Fruit fly (Drosophila melanogaster) whole organism, embryonic: ENCODE measurements around the gene CCT7.

ENCODE experiments used
- Adf1 ChIP-seq: fragments of 200-800 bp; sonication (Bioruptor generic); IDR thresholded peaks from 2 replicates; pipeline ENCODE4 v1.3.6; 2022; ENCODE audit warnings: missing biosample characterization, missing genetic modification characterization
- CG11093 ChIP-seq: fragments of 200-800 bp; sonication (Bioruptor generic); IDR thresholded peaks from 3 replicates; pipeline ENCODE4 v1.3.6; 2022; ENCODE audit warnings: missing biosample characterization, missing genetic modification characterization
- CG11696 ChIP-seq: fragments of 200-800 bp; sonication (Bioruptor generic); IDR thresholded peaks from 2 replicates; pipeline ENCODE4 v1.3.6; 2022; ENCODE audit warnings: missing biosample characterization, missing genetic modification characterization
- CG12071 ChIP-seq: fragments of 200-800 bp; sonication (Bioruptor generic); optimal IDR thresholded peaks from 3 replicates; lab custom pipeline; 2018; ENCODE audit warnings: missing biosample characterization, mild to moderate bottlenecking, missing genetic modification characterization
- CG12299 ChIP-seq: fragments of 200-800 bp; sonication (Bioruptor generic); optimal IDR thresholded peaks from 2 replicates; lab custom pipeline; 2018; ENCODE audit warnings: missing biosample characterization, mild to moderate bottlenecking, missing genetic modification characterization
- CG13624 ChIP-seq: fragments of 200-800 bp; sonication (Bioruptor generic); optimal IDR thresholded peaks from 2 replicates; lab custom pipeline; 2016; ENCODE audit warnings: missing biosample characterization, missing genetic modification characterization
- CG13894 ChIP-seq: fragments of 200-800 bp; sonication (Bioruptor generic); optimal IDR thresholded peaks from 3 replicates; lab custom pipeline; 2018; ENCODE audit warnings: missing biosample characterization, mild to moderate bottlenecking, missing genetic modification characterization, moderate library complexity
- CG16815 ChIP-seq: fragments of 200-800 bp; sonication (Bioruptor generic); optimal IDR thresholded peaks from 3 replicates; lab custom pipeline; 2017; ENCODE audit warnings: missing biosample characterization, mild to moderate bottlenecking, missing genetic modification characterization
- CG17829 ChIP-seq: fragments of 200-800 bp; optimal IDR thresholded peaks from 2 replicates; lab custom pipeline; 2019; ENCODE audit warnings: missing biosample characterization, mild to moderate bottlenecking, missing genetic modification characterization, moderate library complexity
- CG17912 ChIP-seq: fragments of 200-800 bp; sonication (Bioruptor generic); optimal IDR thresholded peaks from 2 replicates; lab custom pipeline; 2018; ENCODE audit warnings: missing biosample characterization, mild to moderate bottlenecking, missing genetic modification characterization
- CG1792 ChIP-seq: fragments of 200-800 bp; sonication (Bioruptor generic); optimal IDR thresholded peaks from 2 replicates; lab custom pipeline; 2016; ENCODE audit warnings: missing biosample characterization, missing genetic modification characterization
- CG18262 ChIP-seq: fragments of 200-800 bp; optimal IDR thresholded peaks from 3 replicates; lab custom pipeline; 2019; ENCODE audit warnings: missing biosample characterization, mild to moderate bottlenecking, missing genetic modification characterization, moderate library complexity
- CG1832 ChIP-seq: fragments of 200-800 bp; sonication (Bioruptor generic); optimal IDR thresholded peaks from 2 replicates; lab custom pipeline; 2017; ENCODE audit warnings: missing biosample characterization, mild to moderate bottlenecking, missing genetic modification characterization, inconsistent platforms
- CG18476 ChIP-seq: fragments of 200-800 bp; sonication (Bioruptor generic); optimal IDR thresholded peaks from 2 replicates; lab custom pipeline; 2016; ENCODE audit warnings: missing biosample characterization, mild to moderate bottlenecking, missing genetic modification characterization
- CG2116 ChIP-seq: fragments of 200-800 bp; sonication (Bioruptor generic); optimal IDR thresholded peaks from 3 replicates; lab custom pipeline; 2018; ENCODE audit warnings: missing biosample characterization, mild to moderate bottlenecking, missing genetic modification characterization
- CG2129 ChIP-seq: fragments of 200-800 bp; sonication (Bioruptor generic); IDR thresholded peaks from 2 replicates; pipeline ENCODE4 v1.3.6; 2022; ENCODE audit warnings: missing biosample characterization, missing genetic modification characterization; ENCODE audit not compliant: partially characterized antibody
- CG4328 ChIP-seq: fragments of 200-800 bp; sonication (Bioruptor generic); optimal IDR thresholded peaks from 3 replicates; lab custom pipeline; 2017; ENCODE audit warnings: missing biosample characterization, missing genetic modification reagents, missing genetic modification characterization
- CG4820 ChIP-seq: fragments of 200-800 bp; sonication (Bioruptor generic); optimal IDR thresholded peaks from 3 replicates; lab custom pipeline; 2016; ENCODE audit warnings: missing biosample characterization, missing genetic modification characterization
- CG6654 ChIP-seq: fragments of 200-800 bp; sonication (Bioruptor generic); optimal IDR thresholded peaks from 2 replicates; lab custom pipeline; 2017; ENCODE audit warnings: missing biosample characterization, mild to moderate bottlenecking, missing genetic modification characterization
- CG6689 ChIP-seq: fragments of 200-800 bp; sonication (Bioruptor generic); IDR thresholded peaks from 2 replicates; pipeline ENCODE4 v1.3.6; 2022; ENCODE audit warnings: missing biosample characterization, missing genetic modification characterization
- CG6854 ChIP-seq: fragments of 200-800 bp; sonication (Bioruptor generic); optimal IDR thresholded peaks from 3 replicates; lab custom pipeline; 2017; ENCODE audit warnings: missing biosample characterization, mild to moderate bottlenecking, missing genetic modification characterization
- CG7271 ChIP-seq: fragments of 200-800 bp; sonication (Bioruptor generic); optimal IDR thresholded peaks from 2 replicates; lab custom pipeline; 2018; ENCODE audit warnings: missing biosample characterization, mild to moderate bottlenecking, missing genetic modification characterization, moderate library complexity
- CG8281 ChIP-seq: fragments of 200-800 bp; sonication (Bioruptor generic); optimal IDR thresholded peaks from 2 replicates; lab custom pipeline; 2018; ENCODE audit warnings: missing biosample characterization, mild to moderate bottlenecking, missing genetic modification characterization, moderate library complexity
- CoRest ChIP-seq: fragments of 200-800 bp; sonication (Bioruptor generic); optimal IDR thresholded peaks from 3 replicates; lab custom pipeline; 2018; ENCODE audit warnings: missing biosample characterization, mild to moderate bottlenecking, missing genetic modification characterization, moderate library complexity
- Dip3 ChIP-seq: fragments of 200-800 bp; sonication (Bioruptor generic); optimal IDR thresholded peaks from 3 replicates; lab custom pipeline; 2016; ENCODE audit warnings: missing biosample characterization, missing genetic modification characterization
- Doc2 ChIP-seq: fragments of 200-800 bp; sonication (Bioruptor generic); IDR thresholded peaks from 2 replicates; pipeline ENCODE4 v1.3.6; 2022; ENCODE audit warnings: missing biosample characterization, missing genetic modification characterization
- H15 ChIP-seq: fragments of 200-800 bp; sonication (Bioruptor generic); IDR thresholded peaks from 3 replicates; pipeline ENCODE4 v1.3.6; 2022; ENCODE audit warnings: missing biosample characterization, missing genetic modification characterization
- H2.0 ChIP-seq: fragments of 200-800 bp; sonication (Bioruptor generic); IDR thresholded peaks from 2 replicates; pipeline ENCODE4 v1.3.6; 2022; ENCODE audit warnings: missing biosample characterization, missing genetic modification characterization
- HLH4C ChIP-seq: fragments of 200-800 bp; sonication (Bioruptor generic); IDR thresholded peaks from 3 replicates; pipeline ENCODE4 v1.3.6; 2022; ENCODE audit warnings: missing biosample characterization, missing genetic modification characterization; ENCODE audit not compliant: partially characterized antibody
- HmgD ChIP-seq: fragments of 200-800 bp; sonication (Bioruptor generic); optimal IDR thresholded peaks from 3 replicates; lab custom pipeline; 2016; ENCODE audit warnings: missing biosample characterization, missing genetic modification characterization
- Hmr ChIP-seq: fragments of 200-800 bp; sonication (Bioruptor generic); optimal IDR thresholded peaks from 3 replicates; lab custom pipeline; 2017; ENCODE audit warnings: mild to moderate bottlenecking, missing biosample characterization, missing genetic modification reagents, missing genetic modification characterization
- Hr78 ChIP-seq, 2 experiments: fragments of 200-800 bp in 1 of 2; fragments of >200 bp in 1 of 2; sonication (Bioruptor generic) in 1 of 2; optimal IDR thresholded peaks; 2 replicates each; lab custom pipeline; 2017 to 2019; ENCODE audit warnings: missing biosample characterization in 2 of 2, missing genetic modification characterization in 2 of 2, mild to moderate bottlenecking in 1 of 2, moderate library complexity in 1 of 2
- Lpt ChIP-seq: fragments of >200 bp; optimal IDR thresholded peaks from 2 replicates; lab custom pipeline; 2018; ENCODE audit warnings: missing biosample characterization, missing genetic modification characterization
- Oaz ChIP-seq: fragments of 200-800 bp; sonication (Bioruptor generic); IDR thresholded peaks from 2 replicates; pipeline ENCODE4 v1.3.6; 2022; ENCODE audit warnings: missing biosample characterization, missing genetic modification characterization
- Ravus ChIP-seq: fragments of 200-800 bp; sonication (Bioruptor generic); IDR thresholded peaks from 2 replicates; pipeline ENCODE4 v1.3.6; 2022; ENCODE audit warnings: missing biosample characterization, missing genetic modification characterization
- Sin3A ChIP-seq: fragments of >200 bp; optimal IDR thresholded peaks from 2 replicates; lab custom pipeline; 2018
- caup ChIP-seq: fragments of 200-800 bp; sonication (Bioruptor generic); optimal IDR thresholded peaks from 3 replicates; lab custom pipeline; 2017; ENCODE audit warnings: missing biosample characterization, mild to moderate bottlenecking, missing genetic modification characterization, moderate library complexity; ENCODE audit not compliant: severe bottlenecking
- cwo ChIP-seq: fragments of 200-800 bp; sonication (Bioruptor generic); optimal IDR thresholded peaks from 3 replicates; lab custom pipeline; 2017; ENCODE audit warnings: missing biosample characterization, missing genetic modification characterization, mild to moderate bottlenecking, moderate library complexity, missing genetic modification reagents
- dan ChIP-seq: fragments of 200-800 bp; sonication (Bioruptor generic); IDR thresholded peaks from 2 replicates; pipeline ENCODE4 v1.3.6; 2022; ENCODE audit warnings: missing biosample characterization, missing genetic modification characterization
- dati ChIP-seq: fragments of 200-800 bp; sonication (Bioruptor generic); IDR thresholded peaks from 2 replicates; pipeline ENCODE4 v1.3.6; 2022; ENCODE audit warnings: missing biosample characterization, missing genetic modification characterization
- disco-r ChIP-seq: fragments of 200-800 bp; sonication (Bioruptor generic); optimal IDR thresholded peaks from 2 replicates; lab custom pipeline; 2016; ENCODE audit warnings: missing biosample characterization, missing genetic modification characterization
- gsb ChIP-seq: fragments of 200-800 bp; sonication (Bioruptor generic); IDR thresholded peaks from 2 replicates; pipeline ENCODE4 v1.3.6; 2022; ENCODE audit warnings: missing biosample characterization, missing genetic modification characterization
- hth ChIP-seq: fragments of >200 bp; optimal IDR thresholded peaks from 2 replicates; lab custom pipeline; 2017; ENCODE audit warnings: inconsistent platforms
- lmd ChIP-seq: fragments of 200-800 bp; sonication (Bioruptor generic); IDR thresholded peaks from 2 replicates; pipeline ENCODE4 v1.3.6; 2022; ENCODE audit warnings: missing biosample characterization, missing genetic modification characterization
- prd ChIP-seq, 3 experiments: fragments of >200 bp in 2 of 3; fragments of 200-800 bp in 1 of 3; sonication (Bioruptor generic) in 1 of 3; optimal IDR thresholded peaks in 2 of 3; IDR thresholded peaks in 1 of 3; 2 replicates in 2 of 3; 3 replicates in 1 of 3; pipeline versions ENCODE4 v1.3.6 to Lab custom; 2017 to 2022; ENCODE audit warnings: missing biosample characterization in 1 of 3, missing genetic modification characterization in 1 of 3
- pum ChIP-seq: fragments of 200-800 bp; sonication (Bioruptor generic); optimal IDR thresholded peaks from 2 replicates; lab custom pipeline; 2016; ENCODE audit warnings: missing biosample characterization, missing genetic modification characterization
- sima ChIP-seq: fragments of 200-800 bp; sonication (Bioruptor generic); optimal IDR thresholded peaks from 2 replicates; lab custom pipeline; 2016; ENCODE audit warnings: missing biosample characterization, missing genetic modification characterization
- tap ChIP-seq: fragments of 200-800 bp; optimal IDR thresholded peaks from 3 replicates; lab custom pipeline; 2019; ENCODE audit warnings: missing biosample characterization, mild to moderate bottlenecking, missing genetic modification characterization, moderate library complexity
- twi ChIP-seq: fragments of 200-800 bp; optimal IDR thresholded peaks from 2 replicates; lab custom pipeline; 2019; ENCODE audit warnings: missing biosample characterization, mild to moderate bottlenecking, missing genetic modification characterization, moderate library complexity
- yki ChIP-seq: fragments of >200 bp; optimal IDR thresholded peaks from 3 replicates; lab custom pipeline; 2018

Gene CCT7

DNA sequence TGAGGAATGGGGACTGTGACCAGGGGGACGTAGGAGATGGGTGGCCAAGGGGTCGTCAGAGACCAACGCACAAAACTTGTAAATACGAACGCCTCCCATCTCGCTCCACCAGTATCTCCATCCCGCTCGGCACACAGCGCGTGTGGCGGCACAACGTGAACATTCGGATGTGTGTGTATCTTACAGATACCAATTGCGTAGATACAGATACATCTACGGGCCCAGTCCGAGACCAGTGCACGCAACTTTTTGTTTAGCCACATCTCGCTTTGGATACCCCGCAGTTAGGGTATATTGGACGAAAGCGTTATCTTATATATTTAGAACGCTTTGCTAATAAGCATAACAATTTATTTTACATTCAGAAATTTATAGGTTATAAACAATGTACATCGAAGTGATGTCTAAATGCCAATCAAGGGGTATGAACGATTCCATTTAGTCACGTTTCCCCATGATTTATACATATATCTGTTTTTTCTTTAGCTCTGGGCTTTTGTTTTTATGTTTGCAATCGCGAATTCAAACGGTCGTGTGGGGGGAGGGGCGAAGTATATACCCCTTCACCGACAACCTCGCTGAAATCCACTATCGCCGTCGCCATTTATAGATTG is 10.1 kb downstream of the CCT7 start (continued):
- TF ChIP-seq prd (optimal IDR thresholded peaks at IDR 0.05; lab: Kevin White, UChicago): no peak
- peak; percentile 99 for TF ChIP-seq prd (GFP tag; IDR thresholded peaks at IDR 0.05; lab: Robert Waterston, UW)
- TF ChIP-seq CG6654 (GFP tag; lab: Kevin White, UChicago): peak; percentile 92
- peak; percentile 98 for TF ChIP-seq cwo
- TF ChIP-seq Sin3A (lab: Kevin White, UChicago): no peak
- TF ChIP-seq CG16815 (GFP tag; lab: Kevin White, UChicago): peak; percentile 99
- TF ChIP-seq Hr78 (GFP tag; optimal IDR thresholded peaks at IDR 0.05; lab: Kevin White, UChicago): peak in 1 of 2 experiments; percentile 85
- peak; percentile 99 for TF ChIP-seq CG17829 (tag; lab: Kevin White, UChicago)
- no peak for TF ChIP-seq CG2129 (GFP tag; lab: Robert Waterston, UW)
- TF ChIP-seq CG11093 (GFP tag; lab: Robert Waterston, UW): peak; percentile 98
- no peak for TF ChIP-seq Lpt
- TF ChIP-seq yki (lab: Kevin White, UChicago): no peak
- peak; percentile 100 for TF ChIP-seq Hmr (GFP tag; lab: Kevin White, UChicago)
- peak; percentile 99 for TF ChIP-seq CG12071 (GFP tag; lab: Kevin White, UChicago)
- TF ChIP-seq CG18476 (GFP tag; lab: Kevin White, UChicago): peak; percentile 97
- peak; percentile 99 for TF ChIP-seq CG13624 (GFP tag; lab: Kevin White, UChicago)
- TF ChIP-seq HLH4C (GFP tag; lab: Robert Waterston, UW): no peak
- TF ChIP-seq CG1792 (GFP tag; lab: Kevin White, UChicago): peak; percentile 98
- peak; percentile 98 for TF ChIP-seq CG4820 (GFP tag; lab: Kevin White, UChicago)
- TF ChIP-seq HmgD: peak; percentile 98
- TF ChIP-seq sima (GFP tag; lab: Kevin White, UChicago): peak; percentile 96
- TF ChIP-seq caup (GFP tag; lab: Kevin White, UChicago): peak; percentile 99
- peak; percentile 99 for TF ChIP-seq CoRest (tag; lab: Kevin White, UChicago)
- TF ChIP-seq dati: peak; percentile 94
- TF ChIP-seq Oaz: peak; percentile 98
- TF ChIP-seq H15 (GFP tag; lab: Robert Waterston, UW): peak; percentile 98
- peak; percentile 99 for TF ChIP-seq lmd (GFP tag; lab: Robert Waterston, UW)
- TF ChIP-seq twi: peak; percentile 95
- peak; percentile 91 for TF ChIP-seq Adf1 (GFP tag; lab: Robert Waterston, UW)
- no peak for TF ChIP-seq dan (GFP tag; lab: Robert Waterston, UW)
- TF ChIP-seq CG12299 (tag; lab: Kevin White, UChicago): peak; percentile 98
- TF ChIP-seq CG13894 (tag; lab: Kevin White, UChicago): peak; percentile 99
- no peak; the same call in none of the 2 replicates for TF ChIP-seq Doc2 (GFP tag; lab: Robert Waterston, UW)
- TF ChIP-seq Ravus (GFP tag; lab: Robert Waterston, UW): peak; percentile 98
- TF ChIP-seq pum (GFP tag; lab: Kevin White, UChicago): peak; percentile 98
- peak; percentile 96 for TF ChIP-seq CG4328 (GFP tag; lab: Kevin White, UChicago)
- TF ChIP-seq disco-r (GFP tag; lab: Kevin White, UChicago): peak; percentile 98
- TF ChIP-seq CG2116 (GFP tag; lab: Kevin White, UChicago): peak; percentile 81
- TF ChIP-seq CG6854 (GFP tag; lab: Kevin White, UChicago): peak; percentile 99
- peak; percentile 93 for TF ChIP-seq CG8281
- TF ChIP-seq tap (tag; lab: Kevin White, UChicago): peak; percentile 99
- TF ChIP-seq CG6689: peak; percentile 98
- TF ChIP-seq gsb: peak; percentile 98
- no peak for TF ChIP-seq CG1832 (GFP tag; lab: Kevin White, UChicago)
- peak; percentile 96 for TF ChIP-seq CG11696 (GFP tag; lab: Robert Waterston, UW)
- peak; percentile 99 for TF ChIP-seq H2.0
- TF ChIP-seq CG18262 (tag; lab: Kevin White, UChicago): peak; percentile 98
- peak; percentile 95 for TF ChIP-seq CG17912 (GFP tag; lab: Kevin White, UChicago)
- peak; percentile 87 for TF ChIP-seq CG7271 (tag; lab: Kevin White, UChicago)
- TF ChIP-seq Dip3: peak; percentile 99
- TF ChIP-seq hth (lab: Kevin White, UChicago): no peak
